Worm (Caenorhabditis elegans): ENCODE results near the gene srlf-19.

- TF ChIP-seq dao-5 (tag; optimal IDR thresholded peaks at IDR 0.05), result no peak
- TF ChIP-seq him-1 (tag; optimal IDR thresholded peaks at IDR 0.05), result no peak
These were observed 4.8 kb upstream of the srlf-19 start for ce11 chrV:500535-500934.
